Fruit fly (Drosophila melanogaster): ENCODE measurements around the gene Cpr67Fa1.

DNA sequence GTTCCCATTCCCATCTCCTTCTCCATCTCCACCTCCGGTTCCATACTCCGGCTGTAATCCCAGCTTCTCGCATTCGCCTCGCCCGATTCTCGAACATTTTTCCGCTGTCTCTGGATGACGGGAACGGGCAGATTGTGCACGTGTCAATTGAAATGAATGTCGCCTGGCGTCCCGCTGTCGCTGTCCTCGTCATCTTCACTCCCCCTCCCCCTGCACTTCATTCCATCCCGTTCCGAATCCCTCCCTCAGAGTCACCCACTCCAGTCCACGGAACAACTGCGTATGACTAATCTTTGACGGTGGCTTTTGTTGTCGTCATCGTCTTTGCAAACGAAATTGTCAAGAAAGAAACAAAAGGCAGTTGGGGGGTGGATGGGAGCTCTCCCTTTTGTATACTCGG lies 47.9 kb upstream of the Cpr67Fa1 start:
- TF ChIP-seq salr (GFP tag; optimal IDR thresholded peaks at IDR 0.05) (no peak), acj6 (GFP tag; optimal IDR thresholded peaks at IDR 0.05) (no peak), spab (GFP tag; optimal IDR thresholded peaks at IDR 0.05) (no peak), Lpt (GFP tag; optimal IDR thresholded peaks at IDR 0.05) (no peak), Sox15 (GFP tag; optimal IDR thresholded peaks at IDR 0.05) (no peak), CG8319 (GFP tag; optimal IDR thresholded peaks at IDR 0.05) (no peak), eg (GFP tag; IDR thresholded peaks at IDR 0.05) (no peak), CG6792 (GFP tag; optimal IDR thresholded peaks at IDR 0.05) (no peak), topi (GFP tag; optimal IDR thresholded peaks at IDR 0.05) (no peak), fd85E (GFP tag; optimal IDR thresholded peaks at IDR 0.05) (no peak), Gug (GFP tag; IDR thresholded peaks at IDR 0.05) (no peak), CG6854 (GFP tag; optimal IDR thresholded peaks at IDR 0.05) (no peak)

Measured in whole organism, prepupa.